Worm (Caenorhabditis elegans): ENCODE measurements around the gene F31A3.3.
A peak's percentile ranks its signal among the peaks of the same experiment; 100 is the strongest.
"Not testable (repeated sequence)": the region's sequence is repeated elsewhere in the genome, so short reads cannot be mapped to it uniquely, and the experiment has no call there.

The F31A3.3 gene

DNA sequence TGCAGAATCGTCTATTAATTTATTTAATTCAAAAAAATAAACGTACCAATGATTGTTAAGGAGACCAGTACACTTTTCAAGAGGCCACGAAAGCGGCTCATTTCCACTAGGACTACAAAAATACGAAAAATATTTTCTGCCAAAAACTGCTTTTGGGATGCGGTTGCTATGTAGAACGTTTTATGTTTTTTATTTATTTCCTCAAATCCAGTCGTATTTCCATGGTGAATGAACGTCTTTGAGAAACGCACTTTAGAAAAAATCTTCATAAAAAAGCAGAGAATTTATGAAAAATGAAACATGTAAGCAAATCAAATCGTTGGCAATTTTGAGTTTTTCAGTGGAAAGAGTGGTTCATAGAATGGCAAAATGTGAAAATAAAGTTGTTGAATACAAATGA, 33.5 kb upstream of the F31A3.3 start, which contains the start of gene F39B3.7 (continued):
- TF ChIP-seq zim-3 (tag; optimal IDR thresholded peaks at IDR 0.05) = no peak

DNA sequence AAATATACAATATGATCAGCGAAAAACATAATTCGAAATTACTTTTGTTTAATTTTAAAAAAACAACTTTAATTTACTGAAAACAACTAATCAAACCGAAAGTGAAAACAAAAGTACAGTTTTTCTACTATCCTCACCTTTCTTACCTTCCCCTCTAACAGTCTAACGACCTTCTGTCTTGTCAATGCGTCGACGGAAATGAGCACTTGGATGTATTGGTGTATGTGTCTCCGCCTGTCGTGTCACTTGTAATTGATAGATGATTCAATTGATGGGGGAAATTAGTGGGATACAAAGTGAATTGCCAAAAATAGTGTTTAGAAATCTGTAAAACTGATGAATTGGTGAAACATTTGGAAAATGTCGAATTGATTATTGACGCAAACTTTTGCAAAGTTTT, 29.5 kb upstream of the F31A3.3 start, which contains the start of gene F31A3.5:
F31A3.5 (minus strand) TSS at position 200 of the 400 bp plus-strand sequence.
- TF ChIP-seq nhr-80 (tag; optimal IDR thresholded peaks at IDR 0.05) (peak; percentile 20), ztf-22 (GFP tag; optimal IDR thresholded peaks at IDR 0.05) (no peak), athp-1 (tag; optimal IDR thresholded peaks at IDR 0.05) (no peak), rpc-1 (optimal IDR thresholded peaks at IDR 0.05) (no peak), rpc-1 (tag; optimal IDR thresholded peaks at IDR 0.05) (no peak)

ce11 chrX:17562195-17562594, 28.3 kb upstream of the F31A3.3 start:
- TF ChIP-seq C17E4.6 (GFP tag; IDR thresholded peaks at IDR 0.05) = no peak
- TF ChIP-seq unc-62 (GFP tag; optimal IDR thresholded peaks at IDR 0.05) = no peak
- TF ChIP-seq sdz-38 (tag; optimal IDR thresholded peaks at IDR 0.05) = no peak
- TF ChIP-seq hmg-20 (GFP tag; IDR thresholded peaks at IDR 0.05) = no peak
- no peak for TF ChIP-seq Y67H2A.10 (GFP tag; conservative IDR thresholded peaks at IDR 0.05)
- TF ChIP-seq D2030.7 (GFP tag; IDR thresholded peaks at IDR 0.05) = no peak
- peak; percentile 59 for TF ChIP-seq ceh-27 (GFP tag; optimal IDR thresholded peaks at IDR 0.05)

DNA sequence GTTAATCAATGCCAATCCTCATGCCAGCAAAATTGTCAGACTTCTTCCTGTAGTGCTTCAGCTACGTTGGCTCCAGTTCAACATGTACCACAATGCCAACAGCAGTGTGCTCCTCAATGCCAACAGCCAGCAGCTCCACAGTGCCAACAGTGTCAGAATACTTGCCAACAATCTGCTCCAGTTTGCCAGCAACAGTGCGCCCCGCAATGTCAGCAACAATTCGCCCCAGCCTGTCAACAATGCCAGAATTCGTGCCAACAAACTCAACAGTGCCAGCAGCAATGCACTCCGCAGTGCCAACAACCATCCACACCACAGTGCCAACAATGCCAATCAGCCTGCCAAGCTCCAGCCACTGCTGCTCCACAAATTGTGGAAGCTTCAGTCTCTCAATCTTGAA, 19.9 kb upstream of the F31A3.3 start:
- TF ChIP-seq ztf-26 (tag; optimal IDR thresholded peaks at IDR 0.05) = no peak
- TF ChIP-seq rcor-1 (GFP tag; IDR thresholded peaks at IDR 0.05) = no peak
- no peak for TF ChIP-seq die-1 (tag; optimal IDR thresholded peaks at IDR 0.05)
- peak; percentile 64 for TF ChIP-seq zfh-2 (GFP tag; conservative IDR thresholded peaks at IDR 0.05)

DNA sequence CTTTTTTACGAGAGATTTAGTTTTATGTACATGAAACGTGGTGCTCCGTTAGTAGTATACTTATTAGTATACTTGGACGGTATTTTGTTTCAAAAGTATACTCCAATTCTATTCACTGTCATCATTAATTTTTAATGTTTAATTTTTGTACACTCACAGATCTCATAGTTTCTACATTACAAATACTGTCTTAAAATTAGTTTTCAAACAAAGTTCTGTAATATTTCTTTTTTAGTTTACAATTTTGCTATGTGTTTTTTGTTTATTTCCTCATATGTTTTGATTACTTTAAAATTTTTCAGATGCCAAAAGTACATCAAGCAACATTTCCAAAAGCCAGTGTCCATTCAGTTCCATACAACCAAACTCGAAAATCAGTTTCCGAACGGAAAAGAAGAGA, 16.9 kb upstream of the F31A3.3 start, which contains the start of gene hlh-28:
hlh-28 (plus strand) TSS at position 301 of the 400 bp plus-strand sequence.
- TF ChIP-seq ama-1 (optimal IDR thresholded peaks at IDR 0.05); ama-1 (GFP tag; optimal IDR thresholded peaks at IDR 0.05); snpc-4 (GFP tag; optimal IDR thresholded peaks at IDR 0.05); snpc-4 (tag; optimal IDR thresholded peaks at IDR 0.05); K11D2.4 (GFP tag; IDR thresholded peaks at IDR 0.05): not testable (repeated sequence)

ce11 chrX:17548539-17548938, 14.7 kb upstream of the F31A3.3 start, which contains the start of gene hlh-29:
hlh-29 (minus strand) TSS chrX:17548639.
- TF ChIP-seq F37B4.10 (GFP tag; IDR thresholded peaks at IDR 0.05); Y53G8AR.9 (GFP tag; conservative IDR thresholded peaks at IDR 0.05); F55B11.4 (tag; optimal IDR thresholded peaks at IDR 0.05; ENCODE audit: borderline replicate concordance, insufficient read depth): not testable (repeated sequence)

DNA sequence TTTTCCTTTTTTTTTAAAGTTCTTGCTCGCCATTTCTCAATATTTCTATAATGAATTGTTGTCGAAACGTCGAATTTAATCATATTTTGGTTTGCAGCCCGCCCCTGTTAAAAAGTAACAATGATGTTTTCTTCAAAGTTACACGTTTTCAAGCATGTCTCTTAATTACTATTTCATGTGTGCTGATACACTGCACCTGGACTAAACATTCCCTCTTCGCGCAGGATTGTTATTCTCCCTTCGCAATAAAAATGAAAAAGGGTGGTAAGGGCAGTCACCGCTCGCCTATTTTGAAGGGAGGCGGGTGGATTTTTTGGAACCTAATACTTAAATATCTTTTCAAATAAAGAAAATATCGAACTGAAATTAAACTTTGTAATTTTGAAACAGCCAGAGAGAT, 11.6 kb upstream of the F31A3.3 start:
- TF ChIP-seq lag-1 (GFP tag; IDR thresholded peaks at IDR 0.05) (0 out of 2 replicates have a peak, but pooled peaks have one; percentile 37), atf-7 (tag; optimal IDR thresholded peaks at IDR 0.05) (no peak), gei-17 (GFP tag; optimal IDR thresholded peaks at IDR 0.05) (peak; percentile 84), hmg-1.2 (GFP tag; IDR thresholded peaks at IDR 0.05) (peak; percentile 57), nfyb-1 (GFP tag; IDR thresholded peaks at IDR 0.05) (0 out of 2 replicates have a peak, but pooled peaks have one; percentile 27), mcd-1 (GFP tag; IDR thresholded peaks at IDR 0.05) (peak; percentile 51; the same call in 1 of the 2 replicates), madf-10 (tag; optimal IDR thresholded peaks at IDR 0.05) (no peak), F33H1.4 (GFP tag; IDR thresholded peaks at IDR 0.05) (no peak), tbp1 (GFP tag; optimal IDR thresholded peaks at IDR 0.05) (peak; percentile 36), akir-1 (GFP tag; optimal IDR thresholded peaks at IDR 0.05) (peak; percentile 7), hmg-20 (GFP tag; IDR thresholded peaks at IDR 0.05) (peak; percentile 60; the same call in 1 of the 2 replicates), hlh-26 (GFP tag; conservative IDR thresholded peaks at IDR 0.05) (no peak), ztf-25 (GFP tag; IDR thresholded peaks at IDR 0.05) (no peak), bed-2 (GFP tag; IDR thresholded peaks at IDR 0.05) (no peak), rcor-1 (GFP tag; IDR thresholded peaks at IDR 0.05) (0 out of 2 replicates have a peak, but pooled peaks have one; percentile 36), dox-1 (GFP tag; IDR thresholded peaks at IDR 0.05) (peak; percentile 92), ama-1 (optimal IDR thresholded peaks at IDR 0.05) (no peak), ama-1 (GFP tag; optimal IDR thresholded peaks at IDR 0.05) (no peak), snpc-4 (GFP tag; optimal IDR thresholded peaks at IDR 0.05) (no peak), snpc-4 (tag; optimal IDR thresholded peaks at IDR 0.05) (peak in 2 of 4 experiments; percentile 15 to 18)

Data from whole organism, young adult.